Worm (Caenorhabditis elegans) whole organism, L4 larva: ENCODE results near the gene K08E7.6.

Experiments
- F10B5.3 ChIP-seq: sonication (generic microtip); optimal IDR thresholded peaks from 2 replicates; lab custom pipeline; 2016; ENCODE audit warnings: mild to moderate bottlenecking, missing genetic modification characterization, missing compliant biosample characterization
- F37D6.2 ChIP-seq: sonication (generic microtip); optimal IDR thresholded peaks from 2 replicates; lab custom pipeline; 2016; ENCODE audit warnings: mild to moderate bottlenecking, missing genetic modification characterization, missing compliant biosample characterization
- F44E2.7 ChIP-seq: fragments of 200-800 bp; sonication (Bioruptor generic); IDR thresholded peaks from 2 replicates; pipeline ENCODE4 v2.1.2; 2022; ENCODE audit warnings: missing genetic modification characterization, missing compliant biosample characterization
- F49E8.2 ChIP-seq: sonication (generic microtip); optimal IDR thresholded peaks from 2 replicates; lab custom pipeline; 2016; ENCODE audit warnings: missing compliant biosample characterization, mild to moderate bottlenecking, missing genetic modification characterization, borderline replicate concordance
- R02D3.7 ChIP-seq: fragments of 150-350 bp; sonication (generic microtip); optimal IDR thresholded peaks from 3 replicates; lab custom pipeline; 2014; ENCODE audit warnings: missing biosample characterization, missing genetic modification characterization
- ZK337.2 ChIP-seq: fragments of 200-800 bp; sonication (Bioruptor generic); IDR thresholded peaks from 2 replicates; pipeline ENCODE4 v1.3.6; 2022; ENCODE audit warnings: missing genetic modification reagents, missing genetic modification characterization, missing compliant biosample characterization
- aly-2 ChIP-seq: sonication (generic microtip); optimal IDR thresholded peaks from 2 replicates; lab custom pipeline; 2018; ENCODE audit warnings: missing biosample characterization, missing genetic modification characterization
- arid-1 ChIP-seq: fragments of 200-800 bp; sonication (Bioruptor generic); conservative IDR thresholded peaks from 2 replicates; pipeline ENCODE4 v1.3.6; 2022; ENCODE audit warnings: missing genetic modification reagents, missing genetic modification characterization, missing compliant biosample characterization
- attf-4 ChIP-seq: sonication (generic microtip); optimal IDR thresholded peaks from 3 replicates; lab custom pipeline; 2017; ENCODE audit warnings: missing biosample characterization, missing genetic modification characterization
- ceh-28 ChIP-seq: fragments of 150-350 bp; optimal IDR thresholded peaks from 2 replicates; lab custom pipeline; 2014; ENCODE audit warnings: missing biosample characterization, missing genetic modification reagents, missing genetic modification characterization
- ceh-32 ChIP-seq: sonication (generic microtip); optimal IDR thresholded peaks from 2 replicates; lab custom pipeline; 2016; ENCODE audit warnings: mild to moderate bottlenecking, missing genetic modification characterization, missing compliant biosample characterization; ENCODE audit not compliant: poor library complexity
- daf-19 ChIP-seq: fragments of 200-800 bp; sonication (Bioruptor generic); conservative IDR thresholded peaks from 2 replicates; pipeline ENCODE4 v1.3.6; 2022; ENCODE audit warnings: missing genetic modification characterization, missing compliant biosample characterization
- dmd-8 ChIP-seq: fragments of 200-800 bp; sonication (Bioruptor generic); IDR thresholded peaks from 2 replicates; pipeline ENCODE4 v1.3.6; 2022; ENCODE audit warnings: missing genetic modification characterization, missing compliant biosample characterization
- dmd-9 ChIP-seq: fragments of 200-800 bp; sonication (Bioruptor generic); IDR thresholded peaks from 2 replicates; pipeline ENCODE4 v1.3.6; 2022; ENCODE audit warnings: missing genetic modification reagents, missing genetic modification characterization, missing compliant biosample characterization
- dpl-1 ChIP-seq: fragments of 150-350 bp; optimal IDR thresholded peaks from 2 replicates; lab custom pipeline; 2014; ENCODE audit warnings: missing biosample characterization, missing genetic modification reagents, missing genetic modification characterization
- dve-1 ChIP-seq: sonication (generic microtip); optimal IDR thresholded peaks from 2 replicates; lab custom pipeline; 2017; ENCODE audit warnings: antibody characterized with exemption, mild to moderate bottlenecking, missing genetic modification characterization, missing compliant biosample characterization; ENCODE audit not compliant: insufficient read depth
- egl-27 ChIP-seq: sonication (generic microtip); optimal IDR thresholded peaks from 3 replicates; lab custom pipeline; 2017; ENCODE audit warnings: missing biosample characterization, missing genetic modification reagents, missing genetic modification characterization
- egl-43 ChIP-seq: fragments of 200-800 bp; sonication (Bioruptor generic); IDR thresholded peaks from 2 replicates; pipeline ENCODE4 v1.3.6; 2022; ENCODE audit warnings: missing genetic modification reagents, missing genetic modification characterization, missing compliant biosample characterization
- hif-1 ChIP-seq, 2 experiments: sonication (generic microtip); optimal IDR thresholded peaks; 2 replicates each; lab custom pipeline; 2016 to 2017; ENCODE audit warnings: missing compliant biosample characterization in 2 of 2, missing genetic modification characterization in 2 of 2, missing genetic modification reagents in 2 of 2, missing genotype in 2 of 2, mild to moderate bottlenecking in 1 of 2
- hlh-11 ChIP-seq: fragments of 200-800 bp; sonication (Bioruptor generic); optimal IDR thresholded peaks from 2 replicates; lab custom pipeline; 2018; ENCODE audit warnings: mild to moderate bottlenecking, missing genetic modification characterization, missing compliant biosample characterization
- hlh-30 ChIP-seq: sonication (generic microtip); optimal IDR thresholded peaks from 2 replicates; lab custom pipeline; 2017; ENCODE audit warnings: antibody characterized with exemption, mild to moderate bottlenecking, missing genetic modification characterization, missing compliant biosample characterization; ENCODE audit not compliant: insufficient read depth
- hmg-1.1 ChIP-seq: fragments of 200-800 bp; sonication (Bioruptor generic); IDR thresholded peaks from 2 replicates; pipeline ENCODE4 v1.3.6; 2022; ENCODE audit warnings: missing genetic modification reagents, missing genetic modification characterization, missing compliant biosample characterization
- lim-7 ChIP-seq: fragments of 200-800 bp; sonication (Bioruptor generic); IDR thresholded peaks from 2 replicates; pipeline ENCODE4 v1.3.6; 2022; ENCODE audit warnings: missing genetic modification characterization, missing compliant biosample characterization
- lin-13 ChIP-seq: fragments of 150-350 bp; optimal IDR thresholded peaks from 2 replicates; lab custom pipeline; 2014; ENCODE audit warnings: missing biosample characterization, missing genetic modification reagents, missing genetic modification characterization
- lin-39 ChIP-seq: fragments of 150-350 bp; optimal IDR thresholded peaks from 2 replicates; lab custom pipeline; 2014; ENCODE audit warnings: missing biosample characterization, missing genetic modification reagents, missing genetic modification characterization
- lsy-2 ChIP-seq, 2 experiments: fragments of 150-350 bp in 1 of 2; sonication (generic microtip) in 1 of 2; optimal IDR thresholded peaks; 2 replicates each; lab custom pipeline; 2014 to 2017; ENCODE audit warnings: missing biosample characterization in 2 of 2, missing genetic modification characterization in 2 of 2
- madf-5 ChIP-seq, 2 experiments: fragments of 200-800 bp; sonication (Bioruptor generic); IDR thresholded peaks; 2 replicates each; pipeline ENCODE4 v1.3.6; 2022; ENCODE audit warnings: missing compliant biosample characterization in 2 of 2, missing genetic modification characterization in 2 of 2
- mdl-1 ChIP-seq, 2 experiments: fragments of 150-350 bp in 1 of 2; sonication (generic microtip) in 1 of 2; optimal IDR thresholded peaks; 2 replicates each; lab custom pipeline; 2014 to 2017; ENCODE audit warnings: missing biosample characterization in 2 of 2, missing genetic modification characterization in 2 of 2
- mxl-2 ChIP-seq: fragments of 200-800 bp; sonication (Bioruptor generic); conservative IDR thresholded peaks from 2 replicates; pipeline ENCODE4 v1.3.6; 2022; ENCODE audit warnings: missing genetic modification reagents, missing genetic modification characterization, missing compliant biosample characterization
- mxl-3 ChIP-seq: fragments of 200-800 bp; sonication (Bioruptor generic); optimal IDR thresholded peaks from 2 replicates; lab custom pipeline; 2018; ENCODE audit warnings: mild to moderate bottlenecking, missing genetic modification characterization, missing compliant biosample characterization
- nhr-10 ChIP-seq: fragments of 150-350 bp; optimal IDR thresholded peaks from 2 replicates; lab custom pipeline; 2014; ENCODE audit warnings: missing biosample characterization, missing genetic modification characterization
- nhr-102 ChIP-seq: sonication (generic microtip); optimal IDR thresholded peaks from 2 replicates; lab custom pipeline; 2016; ENCODE audit warnings: mild to moderate bottlenecking, missing genetic modification characterization, moderate library complexity, missing compliant biosample characterization
- nhr-11 ChIP-seq: fragments of 150-350 bp; optimal IDR thresholded peaks from 2 replicates; lab custom pipeline; 2014; ENCODE audit warnings: missing biosample characterization, missing genetic modification characterization
- nhr-41 ChIP-seq: fragments of 200-800 bp; sonication (Bioruptor generic); IDR thresholded peaks from 2 replicates; pipeline ENCODE4 v1.3.6; 2022; ENCODE audit warnings: missing genetic modification reagents, missing genetic modification characterization, missing compliant biosample characterization
- nhr-42 ChIP-seq: fragments of 200-800 bp; sonication (Bioruptor generic); IDR thresholded peaks from 2 replicates; pipeline ENCODE4 v1.3.6; 2022; ENCODE audit warnings: missing genetic modification characterization, missing compliant biosample characterization
- nhr-6 ChIP-seq: fragments of 150-350 bp; optimal IDR thresholded peaks from 2 replicates; lab custom pipeline; 2014; ENCODE audit warnings: missing biosample characterization, missing genetic modification characterization
- nhr-76 ChIP-seq: fragments of 150-350 bp; optimal IDR thresholded peaks from 2 replicates; lab custom pipeline; 2014; ENCODE audit warnings: missing biosample characterization, missing genetic modification characterization
- pha-4 ChIP-seq, 2 experiments: fragments of 150-350 bp in 1 of 2; fragments of 200-800 bp in 1 of 2; sonication (Bioruptor generic) in 1 of 2; IDR thresholded peaks in 1 of 2; optimal IDR thresholded peaks in 1 of 2; 2 replicates each; pipeline versions ENCODE4 v1.3.6 to Lab custom; 2014 to 2022; ENCODE audit warnings: missing genetic modification characterization in 2 of 2, missing genetic modification reagents in 2 of 2, missing biosample characterization in 1 of 2, missing compliant biosample characterization in 1 of 2
- php-3 ChIP-seq: fragments of 200-800 bp; sonication (Bioruptor generic); IDR thresholded peaks from 2 replicates; pipeline ENCODE4 v1.3.6; 2022; ENCODE audit warnings: missing genetic modification reagents, missing genetic modification characterization, missing compliant biosample characterization
- pqm-1 ChIP-seq: sonication (generic microtip); optimal IDR thresholded peaks from 2 replicates; lab custom pipeline; 2017; ENCODE audit warnings: missing biosample characterization, missing genetic modification characterization
- rbr-2 ChIP-seq: sonication (generic microtip); optimal IDR thresholded peaks from 2 replicates; lab custom pipeline; 2016; ENCODE audit warnings: missing genotype, missing genetic modification characterization, missing compliant biosample characterization
- skn-1 ChIP-seq: fragments of 150-350 bp; optimal IDR thresholded peaks from 2 replicates; lab custom pipeline; 2014; ENCODE audit warnings: missing biosample characterization, missing genetic modification characterization
- snpc-1.2 ChIP-seq: fragments of 200-800 bp; sonication (Bioruptor generic); IDR thresholded peaks from 2 replicates; pipeline ENCODE4 v1.3.6; 2022; ENCODE audit warnings: missing genetic modification reagents, missing genetic modification characterization, missing compliant biosample characterization
- spr-1 ChIP-seq: sonication (generic microtip); optimal IDR thresholded peaks from 2 replicates; lab custom pipeline; 2016; ENCODE audit warnings: mild to moderate bottlenecking, missing genetic modification characterization, missing compliant biosample characterization
- spr-3 ChIP-seq: fragments of 200-800 bp; sonication (Bioruptor generic); optimal IDR thresholded peaks from 2 replicates; lab custom pipeline; 2018; ENCODE audit warnings: mild to moderate bottlenecking, missing genetic modification characterization, missing compliant biosample characterization
- tag-97 ChIP-seq: fragments of 200-800 bp; sonication (Bioruptor generic); IDR thresholded peaks from 2 replicates; pipeline ENCODE4 v1.3.6; 2022; ENCODE audit warnings: missing genetic modification characterization, missing compliant biosample characterization
- unc-130 ChIP-seq: sonication (generic microtip); optimal IDR thresholded peaks from 2 replicates; lab custom pipeline; 2016; ENCODE audit warnings: missing genetic modification reagents, missing genetic modification characterization, missing compliant biosample characterization
- vab-7 ChIP-seq: fragments of 200-800 bp; sonication (Bioruptor generic); IDR thresholded peaks from 2 replicates; pipeline ENCODE4 v1.3.6; 2022; ENCODE audit warnings: missing genetic modification reagents, missing genetic modification characterization, missing compliant biosample characterization
- zag-1 ChIP-seq: fragments of 150-350 bp; optimal IDR thresholded peaks from 2 replicates; lab custom pipeline; 2014; ENCODE audit warnings: missing biosample characterization, missing genetic modification characterization
- zip-11 ChIP-seq: fragments of 200-800 bp; sonication (Bioruptor generic); IDR thresholded peaks from 2 replicates; pipeline ENCODE4 v1.3.6; 2022; ENCODE audit warnings: missing genetic modification characterization, missing compliant biosample characterization
- zip-2 ChIP-seq: fragments of 150-350 bp; optimal IDR thresholded peaks from 2 replicates; lab custom pipeline; 2014; ENCODE audit warnings: missing biosample characterization, missing genetic modification characterization

K08E7.6 gene

DNA sequence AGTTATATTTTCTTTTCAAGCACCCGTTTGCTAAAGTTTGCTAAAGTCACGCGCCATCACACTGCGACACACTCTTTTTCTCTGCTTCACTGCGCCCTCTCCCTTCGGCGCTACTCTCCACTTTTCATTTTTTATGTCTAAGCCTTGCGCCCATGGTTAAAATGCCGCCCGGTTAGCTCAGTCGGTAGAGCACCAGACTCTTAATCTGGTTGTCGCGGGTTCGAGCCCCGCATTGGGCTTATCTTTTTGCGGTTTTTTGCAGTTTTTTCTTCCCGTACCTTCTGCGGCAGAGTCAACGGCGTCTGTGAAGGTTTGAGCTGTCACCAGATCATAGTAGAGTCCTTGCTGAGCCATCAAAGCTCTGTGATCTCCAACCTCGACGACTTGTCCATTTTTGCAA lies 13.6 kb upstream of the K08E7.6 start (continued):
- TF ChIP-seq lsy-2 (tag; optimal IDR thresholded peaks at IDR 0.05; lab: Kevin White, UChicago), result no peak
- TF ChIP-seq lim-7 (GFP tag; lab: Robert Waterston, UW), result peak; percentile 89
- peak; percentile 46 for TF ChIP-seq mxl-3 (GFP tag; lab: Kevin White, UChicago)
- TF ChIP-seq tag-97 (GFP tag; lab: Robert Waterston, UW), result no peak
- peak; percentile 42 for TF ChIP-seq ceh-32 (tag; lab: Kevin White, UChicago)
- TF ChIP-seq skn-1, result no peak
- TF ChIP-seq egl-27, result no peak
- peak; percentile 68 for TF ChIP-seq hlh-11 (tag; lab: Kevin White, UChicago)
- TF ChIP-seq pha-4 (GFP tag; IDR thresholded peaks at IDR 0.05; lab: Robert Waterston, UW), result peak; percentile 94
- TF ChIP-seq pha-4 (tag; optimal IDR thresholded peaks at IDR 0.05; lab: Kevin White, UChicago), result no peak
- TF ChIP-seq hif-1 (tag; optimal IDR thresholded peaks at IDR 0.05; lab: Kevin White, UChicago), result peak; percentile 4 to 86
- peak; percentile 67 for TF ChIP-seq php-3 (GFP tag; lab: Robert Waterston, UW)
- peak; percentile 83 for TF ChIP-seq rbr-2
- TF ChIP-seq F37D6.2 (tag; lab: Kevin White, UChicago), result peak; percentile 47
- no peak for TF ChIP-seq lin-39
- TF ChIP-seq R02D3.7 (tag; lab: Kevin White, UChicago), result no peak
- TF ChIP-seq lin-13 (GFP tag; lab: Kevin White, UChicago), result peak; percentile 63
- TF ChIP-seq ZK337.2 (GFP tag; lab: Robert Waterston, UW), result peak; percentile 37; the same call in 1 of the 2 replicates
- peak; percentile 48 for TF ChIP-seq F49E8.2 (tag; lab: Kevin White, UChicago)
- no peak for TF ChIP-seq zag-1 (tag; lab: Kevin White, UChicago)
- TF ChIP-seq nhr-102, result peak; percentile 81
- TF ChIP-seq snpc-1.2 (GFP tag; lab: Robert Waterston, UW), result peak; percentile 88
- TF ChIP-seq egl-43, result peak; percentile 97
- TF ChIP-seq unc-130 (GFP tag; lab: Kevin White, UChicago), result peak; percentile 71
- no peak for TF ChIP-seq zip-11
- no peak for TF ChIP-seq aly-2 (tag; lab: Kevin White, UChicago)
- no peak for TF ChIP-seq nhr-10 (tag; lab: Kevin White, UChicago)
- peak; percentile 35 for TF ChIP-seq F10B5.3
- TF ChIP-seq dve-1 (tag; lab: Kevin White, UChicago), result peak; percentile 56
- peak; percentile 65; the same call in 1 of the 2 replicates for TF ChIP-seq nhr-42 (GFP tag; lab: Robert Waterston, UW)
- no peak for TF ChIP-seq nhr-6
- TF ChIP-seq dmd-8, result peak; percentile 86
- peak; percentile 87 for TF ChIP-seq arid-1 (GFP tag; lab: Robert Waterston, UW)
- TF ChIP-seq hlh-30, result peak; percentile 95
- TF ChIP-seq daf-19 (GFP tag; lab: Robert Waterston, UW), result no peak
- TF ChIP-seq nhr-76 (tag; lab: Kevin White, UChicago), result no peak
- peak; percentile 22 for TF ChIP-seq nhr-11 (tag; lab: Kevin White, UChicago)
- TF ChIP-seq ceh-28 (tag; lab: Kevin White, UChicago), result no peak
- no peak for TF ChIP-seq pqm-1 (tag; lab: Kevin White, UChicago)
- TF ChIP-seq hmg-1.1 (GFP tag; lab: Robert Waterston, UW), result peak; percentile 97
- peak; percentile 72; the same call in 1 of the 2 replicates for TF ChIP-seq F44E2.7 (GFP tag; lab: Robert Waterston, UW)
- peak in 1 of 2 experiments; percentile 80 for TF ChIP-seq mdl-1 (tag; optimal IDR thresholded peaks at IDR 0.05; lab: Kevin White, UChicago)
- peak; percentile 84 for TF ChIP-seq dmd-9 (GFP tag; lab: Robert Waterston, UW)
- TF ChIP-seq attf-4 (tag; lab: Kevin White, UChicago), result no peak
- TF ChIP-seq mxl-2 (GFP tag; lab: Robert Waterston, UW), result peak; percentile 62
- peak; percentile 38 for TF ChIP-seq dpl-1 (GFP tag; lab: Kevin White, UChicago)
- no peak for TF ChIP-seq nhr-41 (GFP tag; lab: Robert Waterston, UW)
- TF ChIP-seq madf-5 (GFP tag; IDR thresholded peaks at IDR 0.05; lab: Robert Waterston, UW), result peak; percentile 54 to 72; a peak in 3 of 4 replicates
- TF ChIP-seq spr-1 (tag; lab: Kevin White, UChicago), result peak; percentile 66
- TF ChIP-seq vab-7 (GFP tag; lab: Robert Waterston, UW), result peak; percentile 93
- TF ChIP-seq zip-2 (tag; lab: Kevin White, UChicago), result no peak
- TF ChIP-seq spr-3 (GFP tag; lab: Kevin White, UChicago), result peak; percentile 74
